Worm (Caenorhabditis elegans) whole organism, midembryonic: ENCODE data around the gene C31G12.1.

Source experiments
- T22C8.4 ChIP-seq: fragments of 200-800 bp; sonication (Bioruptor generic); IDR thresholded peaks from 2 replicates; pipeline ENCODE4 v1.3.6; 2022; ENCODE audit warnings: missing genetic modification characterization, missing compliant biosample characterization
- cog-1 ChIP-seq: sonication (generic microtip); optimal IDR thresholded peaks from 2 replicates; lab custom pipeline; 2016; ENCODE audit warnings: missing genetic modification characterization, missing compliant biosample characterization
- flt-1 ChIP-seq: fragments of 200-800 bp; sonication (Bioruptor generic); IDR thresholded peaks from 2 replicates; pipeline ENCODE4 v1.3.6; 2022; ENCODE audit warnings: missing genetic modification characterization, missing compliant biosample characterization
- klf-2 ChIP-seq: fragments of 200-800 bp; sonication (Bioruptor generic); conservative IDR thresholded peaks from 2 replicates; pipeline ENCODE4 v1.3.6; 2022; ENCODE audit warnings: missing genetic modification reagents, missing genetic modification characterization, missing compliant biosample characterization
- med-1 ChIP-seq: sonication (generic microtip); optimal IDR thresholded peaks from 2 replicates; lab custom pipeline; 2017; ENCODE audit warnings: missing genetic modification characterization, mild to moderate bottlenecking, missing compliant biosample characterization, antibody characterized with exemption, missing genetic modification reagents; ENCODE audit not compliant: insufficient read depth
- ref-1 ChIP-seq: fragments of 200-800 bp; sonication (Bioruptor generic); conservative IDR thresholded peaks from 2 replicates; pipeline ENCODE4 v1.3.6; 2022; ENCODE audit warnings: missing genetic modification reagents, missing genetic modification characterization, missing compliant biosample characterization
- tab-1 ChIP-seq: fragments of 200-800 bp; sonication (Bioruptor generic); IDR thresholded peaks from 2 replicates; pipeline ENCODE4 v1.3.6; 2022; ENCODE audit warnings: missing genetic modification characterization, missing compliant biosample characterization
- ztf-23 ChIP-seq: fragments of 200-800 bp; sonication (Bioruptor generic); IDR thresholded peaks from 2 replicates; pipeline ENCODE4 v1.3.6; 2022; ENCODE audit warnings: missing genetic modification reagents, missing genetic modification characterization, missing compliant biosample characterization
- ztf-29 ChIP-seq: fragments of 200-800 bp; sonication (Bioruptor generic); IDR thresholded peaks from 2 replicates; pipeline ENCODE4 v1.3.6; 2022; ENCODE audit warnings: missing genetic modification reagents, missing genetic modification characterization, missing compliant biosample characterization

- TF ChIP-seq flt-1 (GFP tag; lab: Robert Waterston, UW) (no peak), med-1 (GFP tag; lab: Kevin White, UChicago) (no peak), cog-1 (tag; lab: Kevin White, UChicago) (no peak), ztf-23 (GFP tag; lab: Robert Waterston, UW) (no peak), T22C8.4 (GFP tag; lab: Robert Waterston, UW) (no peak), klf-2 (GFP tag; lab: Robert Waterston, UW) (no peak), ref-1 (no peak), tab-1 (GFP tag; lab: Robert Waterston, UW) (no peak), ztf-29 (GFP tag; lab: Robert Waterston, UW) (no peak)
Observed at ce11 chrV:18142549-18142948, 37.2 kb upstream of the C31G12.1 start, which contains the start of gene Y37H2A.13.
